Fruit fly (Drosophila melanogaster): ENCODE data around the gene mtm.

mtm gene

dm6 chr2L:6062382-6063082 lies 25.7 kb upstream of the mtm start, which contains the start of the genes ND-51 and CG13994 (continued):
- peak; percentile 97 for TF ChIP-seq CG30020 (tag; optimal IDR thresholded peaks at IDR 0.05)
- peak; percentile 87 for TF ChIP-seq gro (GFP tag; optimal IDR thresholded peaks at IDR 0.05)
- peak; percentile 63 for TF ChIP-seq D19B (GFP tag; optimal IDR thresholded peaks at IDR 0.05)
- TF ChIP-seq pan (optimal IDR thresholded peaks at IDR 0.05): no peak
- TF ChIP-seq pan (GFP tag; optimal IDR thresholded peaks at IDR 0.05 in 1 of 2, IDR thresholded peaks at IDR 0.05 in 1 of 2): peak in 1 of 2 experiments; percentile 85
- peak; percentile 76 for TF ChIP-seq CG12942 (GFP tag; optimal IDR thresholded peaks at IDR 0.05)
- peak; percentile 54 for TF ChIP-seq CG16815 (GFP tag; optimal IDR thresholded peaks at IDR 0.05)
- peak; percentile 70 for TF ChIP-seq B-H1 (GFP tag; IDR thresholded peaks at IDR 0.05)
- peak; percentile 86 for TF ChIP-seq MBD-R2 (GFP tag; IDR thresholded peaks at IDR 0.05)
- peak; percentile 43 for TF ChIP-seq CG3065 (GFP tag; optimal IDR thresholded peaks at IDR 0.05)
- TF ChIP-seq Hsf (GFP tag; optimal IDR thresholded peaks at IDR 0.05): peak; percentile 91
- TF ChIP-seq nerfin-1 (tag; optimal IDR thresholded peaks at IDR 0.05): peak; percentile 71
- peak; percentile 71 for TF ChIP-seq CG10209 (GFP tag; optimal IDR thresholded peaks at IDR 0.05)
- peak; percentile 69 for TF ChIP-seq Awh (GFP tag; IDR thresholded peaks at IDR 0.05)
- TF ChIP-seq CG11504 (tag; optimal IDR thresholded peaks at IDR 0.05): no peak
- TF ChIP-seq Hey (tag; optimal IDR thresholded peaks at IDR 0.05): peak; percentile 49
- TF ChIP-seq HLH4C (GFP tag; IDR thresholded peaks at IDR 0.05; ENCODE audit: partially characterized antibody): no peak
- peak; percentile 85 for TF ChIP-seq tin (GFP tag; optimal IDR thresholded peaks at IDR 0.05)
- TF ChIP-seq dati (GFP tag; IDR thresholded peaks at IDR 0.05): 0 out of 2 replicates have a peak, but pooled peaks have one; percentile 42
- TF ChIP-seq CG32772 (GFP tag; IDR thresholded peaks at IDR 0.05): peak; percentile 71
- TF ChIP-seq pita (GFP tag; optimal IDR thresholded peaks at IDR 0.05): no peak
- peak; percentile 62; the same call in 3 of the 4 replicates for TF ChIP-seq Dll (GFP tag; IDR thresholded peaks at IDR 0.05; ENCODE audit: partially characterized antibody)
- TF ChIP-seq CG9609 (GFP tag; optimal IDR thresholded peaks at IDR 0.05): peak; percentile 82
- peak; percentile 95 for TF ChIP-seq phol (tag; optimal IDR thresholded peaks at IDR 0.05)
- peak; percentile 51 for TF ChIP-seq CG1233 (GFP tag; optimal IDR thresholded peaks at IDR 0.05)
- TF ChIP-seq sug (tag; optimal IDR thresholded peaks at IDR 0.05): peak; percentile 86
- peak; percentile 70 for TF ChIP-seq Oaz (GFP tag; IDR thresholded peaks at IDR 0.05)
- TF ChIP-seq CG7987 (GFP tag; optimal IDR thresholded peaks at IDR 0.05): peak; percentile 20
- no peak for TF ChIP-seq lov (optimal IDR thresholded peaks at IDR 0.05)
- TF ChIP-seq lov (GFP tag; IDR thresholded peaks at IDR 0.05): peak; percentile 64; the same call in 1 of the 3 replicates
- TF ChIP-seq wor (GFP tag; IDR thresholded peaks at IDR 0.05): peak; percentile 29; the same call in 1 of the 2 replicates
- peak; percentile 90 for TF ChIP-seq pum (GFP tag; optimal IDR thresholded peaks at IDR 0.05)
- no peak for TF ChIP-seq CG7928 (GFP tag; optimal IDR thresholded peaks at IDR 0.05)
- TF ChIP-seq Lim3 (GFP tag; IDR thresholded peaks at IDR 0.05): no peak
- TF ChIP-seq Hr39 (optimal IDR thresholded peaks at IDR 0.05): no peak
- TF ChIP-seq CG18476 (GFP tag; optimal IDR thresholded peaks at IDR 0.05): peak; percentile 71
- peak; percentile 85 for TF ChIP-seq gem (tag; optimal IDR thresholded peaks at IDR 0.05)
- peak; percentile 83 for TF ChIP-seq fu2 (GFP tag; optimal IDR thresholded peaks at IDR 0.05)
- no peak for TF ChIP-seq nerfin-2 (GFP tag; IDR thresholded peaks at IDR 0.05; ENCODE audit: partially characterized antibody)
- TF ChIP-seq CG14667 (GFP tag; IDR thresholded peaks at IDR 0.05): peak; percentile 64
- TF ChIP-seq NC2α (GFP tag; optimal IDR thresholded peaks at IDR 0.05): peak; percentile 55
- TF ChIP-seq CTCF (GFP tag; optimal IDR thresholded peaks at IDR 0.05): no peak
- TF ChIP-seq CG10959 (GFP tag; IDR thresholded peaks at IDR 0.05): peak; percentile 59
- TF ChIP-seq CG3995 (GFP tag; optimal IDR thresholded peaks at IDR 0.05): peak; percentile 46
- TF ChIP-seq D (optimal IDR thresholded peaks at IDR 0.05): no peak
- TF ChIP-seq D (GFP tag; optimal IDR thresholded peaks at IDR 0.05): peak; percentile 66
- TF ChIP-seq CG16779 (GFP tag; IDR thresholded peaks at IDR 0.05): peak; percentile 21; the same call in 1 of the 2 replicates
- peak; percentile 88 for TF ChIP-seq tx (GFP tag; optimal IDR thresholded peaks at IDR 0.05)
- TF ChIP-seq CG15011 (GFP tag; optimal IDR thresholded peaks at IDR 0.05): no peak
- peak; percentile 58 for TF ChIP-seq CG12219 (GFP tag; optimal IDR thresholded peaks at IDR 0.05)
- TF ChIP-seq sqz (GFP tag; optimal IDR thresholded peaks at IDR 0.05): no peak

Data from whole organism, embryonic.